Fruit fly (Drosophila melanogaster): Measurements from ENCODE around the gene CG4907.

DNA sequence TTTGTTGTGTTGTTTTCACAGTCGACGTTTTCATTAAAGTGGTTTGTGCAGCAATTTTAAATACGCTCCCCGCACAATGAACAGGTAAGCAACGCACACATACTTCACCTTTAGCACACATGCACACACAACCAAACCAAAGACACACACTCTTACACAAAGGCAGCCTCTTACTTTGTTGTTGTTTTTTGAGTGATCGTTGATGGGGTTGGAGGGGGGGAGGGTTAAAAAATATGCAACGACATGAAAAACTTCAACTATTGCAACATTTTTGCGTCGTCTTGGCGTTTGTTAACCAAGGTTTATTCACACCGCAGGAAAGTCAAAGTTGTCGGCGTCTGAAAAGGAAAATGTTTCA, 42.6 kb downstream of the CG4907 start:
- no peak for TF ChIP-seq OdsH (GFP tag; optimal IDR thresholded peaks at IDR 0.05)
- no peak for TF ChIP-seq lola (GFP tag; optimal IDR thresholded peaks at IDR 0.05)
- TF ChIP-seq Jra (GFP tag; optimal IDR thresholded peaks at IDR 0.05) = no peak
- TF ChIP-seq Hnf4 (GFP tag; optimal IDR thresholded peaks at IDR 0.05) = no peak
- no peak for TF ChIP-seq Dfd (GFP tag; optimal IDR thresholded peaks at IDR 0.05)
- TF ChIP-seq foxo (GFP tag; optimal IDR thresholded peaks at IDR 0.05) = no peak
- TF ChIP-seq Myc (optimal IDR thresholded peaks at IDR 0.05) = no peak
- TF ChIP-seq fru (GFP tag; optimal IDR thresholded peaks at IDR 0.05) = no peak

All from whole organism, wandering third instar larva.